Fruit fly (Drosophila melanogaster) Kc167 (cell line): Measurements from ENCODE around the gene pzg.

Experiments used
- Myc ChIP-seq: fragments of >200 bp; optimal IDR thresholded peaks from 2 replicates; lab custom pipeline; 2017; ENCODE audit warnings: missing external identifiers
- Sin3A ChIP-seq: fragments of >200 bp; optimal IDR thresholded peaks from 2 replicates; lab custom pipeline; 2018; ENCODE audit warnings: missing external identifiers
- h ChIP-seq: fragments of >200 bp; optimal IDR thresholded peaks from 3 replicates; lab custom pipeline; 2018; ENCODE audit warnings: missing external identifiers
- insv ChIP-seq: fragments of >200 bp; optimal IDR thresholded peaks from 3 replicates; lab custom pipeline; 2018; ENCODE audit warnings: missing external identifiers
- psq ChIP-seq: fragments of >200 bp; optimal IDR thresholded peaks from 2 replicates; lab custom pipeline; 2017; ENCODE audit warnings: missing external identifiers
- ttk ChIP-seq: sonication (Bioruptor generic); optimal IDR thresholded peaks from 2 replicates; lab custom pipeline; 2017; ENCODE audit warnings: missing external identifiers

Gene pzg

dm6 chr3L:21276296-21277257 is 9.3 kb upstream of the pzg start:
- TF ChIP-seq ttk (lab: Kevin White, UChicago) (peak; percentile 45), psq (no peak)

dm6 chr3L:21277897-21278530 is 7.9 kb upstream of the pzg start:
- TF ChIP-seq insv (lab: Kevin White, UChicago): no peak
- TF ChIP-seq Sin3A (lab: Kevin White, UChicago): no peak
- no peak for TF ChIP-seq h (lab: Kevin White, UChicago)
- TF ChIP-seq ttk (lab: Kevin White, UChicago): no peak
- no peak for TF ChIP-seq Myc
- no peak for TF ChIP-seq psq

dm6 chr3L:21279168-21279567 is 6.7 kb upstream of the pzg start:
- TF ChIP-seq Myc (no peak), ttk (lab: Kevin White, UChicago) (no peak), h (lab: Kevin White, UChicago) (no peak), insv (lab: Kevin White, UChicago) (no peak), psq (no peak), Sin3A (lab: Kevin White, UChicago) (no peak)

dm6 chr3L:21279876-21280566 is 5.9 kb upstream of the pzg start, which contains the start of gene AcCoAS:
Gene AcCoAS (minus strand): TSS chr3L:21280243.
- no peak for TF ChIP-seq ttk (lab: Kevin White, UChicago)
- TF ChIP-seq insv (lab: Kevin White, UChicago): no peak
- no peak for TF ChIP-seq Myc
- no peak for TF ChIP-seq h (lab: Kevin White, UChicago)
- no peak for TF ChIP-seq psq
- no peak for TF ChIP-seq Sin3A (lab: Kevin White, UChicago)

dm6 chr3L:21280996-21281691 is 4.8 kb upstream of the pzg start, which contains the start of gene ppl:
Gene ppl (minus strand): TSS chr3L:21281506.
- no peak for TF ChIP-seq h (lab: Kevin White, UChicago)
- no peak for TF ChIP-seq Myc
- TF ChIP-seq Sin3A (lab: Kevin White, UChicago): no peak
- TF ChIP-seq ttk (lab: Kevin White, UChicago): no peak
- TF ChIP-seq psq: no peak
- TF ChIP-seq insv (lab: Kevin White, UChicago): no peak

dm6 chr3L:21281706-21282105 is 4.2 kb upstream of the pzg start:
- TF ChIP-seq insv (lab: Kevin White, UChicago) (no peak), Sin3A (lab: Kevin White, UChicago) (no peak), h (lab: Kevin White, UChicago) (no peak), Myc (no peak), ttk (lab: Kevin White, UChicago) (no peak), psq (no peak)

- TF ChIP-seq ttk (lab: Kevin White, UChicago): no peak
- TF ChIP-seq Myc: no peak
- TF ChIP-seq h (lab: Kevin White, UChicago): no peak
- no peak for TF ChIP-seq insv (lab: Kevin White, UChicago)
- TF ChIP-seq psq: no peak
- TF ChIP-seq Sin3A (lab: Kevin White, UChicago): no peak
Observed at dm6 chr3L:21282741-21283140, 3.2 kb upstream of the pzg start.

dm6 chr3L:21283795-21284194 is 2.1 kb upstream of the pzg start:
- no peak for TF ChIP-seq insv (lab: Kevin White, UChicago)
- no peak for TF ChIP-seq h (lab: Kevin White, UChicago)
- no peak for TF ChIP-seq Sin3A (lab: Kevin White, UChicago)
- no peak for TF ChIP-seq ttk (lab: Kevin White, UChicago)

dm6 chr3L:21284720-21285638 is 920 bp upstream of the pzg start:
- TF ChIP-seq insv (lab: Kevin White, UChicago) (no peak), h (lab: Kevin White, UChicago) (no peak), Myc (no peak), psq (no peak), Sin3A (lab: Kevin White, UChicago) (no peak), ttk (lab: Kevin White, UChicago) (no peak)

dm6 chr3L:21290336-21290735 is 4.4 kb downstream of the pzg start:
- no peak for TF ChIP-seq ttk (lab: Kevin White, UChicago)
- no peak for TF ChIP-seq insv (lab: Kevin White, UChicago)
- TF ChIP-seq h (lab: Kevin White, UChicago): no peak
- TF ChIP-seq Myc: no peak
- TF ChIP-seq Sin3A (lab: Kevin White, UChicago): no peak
- no peak for TF ChIP-seq psq
